Worm (Caenorhabditis elegans): ENCODE data around the gene str-30.
A peak's percentile ranks its signal among the peaks of the same experiment; 100 is the strongest.

str-30 gene

ce11 chrV:3686899-3687298 is 38.0 kb upstream of the str-30 start, which contains the start of gene unc-132:
Gene unc-132 (plus strand): TSS chrV:3687106.
- TF ChIP-seq ztf-1 (GFP tag; conservative IDR thresholded peaks at IDR 0.05) (no peak), sma-3 (GFP tag; optimal IDR thresholded peaks at IDR 0.05) (no peak), peb-1 (tag; optimal IDR thresholded peaks at IDR 0.05) (no peak), nhr-12 (tag; optimal IDR thresholded peaks at IDR 0.05) (no peak), aly-2 (tag; optimal IDR thresholded peaks at IDR 0.05) (no peak)

ce11 chrV:3688733-3689132 is 36.1 kb upstream of the str-30 start:
- TF ChIP-seq egl-27 (tag; optimal IDR thresholded peaks at IDR 0.05) (no peak), gmeb-1 (tag; optimal IDR thresholded peaks at IDR 0.05) (no peak), nhr-6 (tag; optimal IDR thresholded peaks at IDR 0.05) (no peak), ama-1 (optimal IDR thresholded peaks at IDR 0.05) (no peak), alr-1 (tag; optimal IDR thresholded peaks at IDR 0.05) (no peak), mab-5 (tag; optimal IDR thresholded peaks at IDR 0.05) (no peak), F13H6.1 (tag; optimal IDR thresholded peaks at IDR 0.05) (peak; percentile 44), ztf-11 (tag; optimal IDR thresholded peaks at IDR 0.05) (no peak), sma-9 (GFP tag; optimal IDR thresholded peaks at IDR 0.05) (peak; percentile 22), sma-9 (tag; optimal IDR thresholded peaks at IDR 0.05) (no peak), nhr-129 (tag; optimal IDR thresholded peaks at IDR 0.05) (peak; percentile 31), nhr-12 (tag; optimal IDR thresholded peaks at IDR 0.05) (no peak), C34F6.9 (tag; optimal IDR thresholded peaks at IDR 0.05) (peak; percentile 50), zag-1 (tag; optimal IDR thresholded peaks at IDR 0.05) (peak; percentile 13), unc-55 (GFP tag; optimal IDR thresholded peaks at IDR 0.05) (peak; percentile 38), lsy-2 (tag; optimal IDR thresholded peaks at IDR 0.05) (peak in 1 of 2 experiments; percentile 35)

- TF ChIP-seq lin-39 (tag; optimal IDR thresholded peaks at IDR 0.05): no peak
- TF ChIP-seq mbf-1 (tag; optimal IDR thresholded peaks at IDR 0.05): no peak
- TF ChIP-seq fos-1 (tag; optimal IDR thresholded peaks at IDR 0.05): peak; percentile 31
- TF ChIP-seq sma-9 (GFP tag; optimal IDR thresholded peaks at IDR 0.05): peak; percentile 25
- no peak for TF ChIP-seq sma-9 (tag; optimal IDR thresholded peaks at IDR 0.05)
- no peak for TF ChIP-seq elt-3 (tag; optimal IDR thresholded peaks at IDR 0.05)
Observed at ce11 chrV:3692613-3693012, 32.3 kb upstream of the str-30 start.

ce11 chrV:3693657-3694056 is 31.2 kb upstream of the str-30 start:
- TF ChIP-seq fos-1 (tag; optimal IDR thresholded peaks at IDR 0.05): peak; percentile 15
- TF ChIP-seq nhr-11 (tag; optimal IDR thresholded peaks at IDR 0.05): no peak
- TF ChIP-seq lin-11 (tag; optimal IDR thresholded peaks at IDR 0.05): no peak
- no peak for TF ChIP-seq elt-3 (tag; optimal IDR thresholded peaks at IDR 0.05)
- no peak for TF ChIP-seq sma-3 (GFP tag; optimal IDR thresholded peaks at IDR 0.05)
- TF ChIP-seq ceh-16 (tag; optimal IDR thresholded peaks at IDR 0.05): no peak

- TF ChIP-seq blmp-1 (tag; optimal IDR thresholded peaks at IDR 0.05; ENCODE audit: insufficient read depth) (no peak), fos-1 (tag; optimal IDR thresholded peaks at IDR 0.05) (no peak), lsy-2 (tag; optimal IDR thresholded peaks at IDR 0.05) (peak in 1 of 2 experiments; percentile 26), Y55F3AM.14 (GFP tag; optimal IDR thresholded peaks at IDR 0.05) (no peak), F13H6.1 (tag; optimal IDR thresholded peaks at IDR 0.05) (peak; percentile 1), sma-9 (GFP tag; optimal IDR thresholded peaks at IDR 0.05) (peak; percentile 1), sma-9 (tag; optimal IDR thresholded peaks at IDR 0.05) (no peak)
Observed at ce11 chrV:3695254-3695653, 29.6 kb upstream of the str-30 start.

- TF ChIP-seq unc-39 (tag; optimal IDR thresholded peaks at IDR 0.05) (no peak), gmeb-1 (tag; optimal IDR thresholded peaks at IDR 0.05) (peak; percentile 39), sma-3 (GFP tag; optimal IDR thresholded peaks at IDR 0.05) (peak; percentile 26), peb-1 (tag; optimal IDR thresholded peaks at IDR 0.05) (no peak), sma-9 (GFP tag; optimal IDR thresholded peaks at IDR 0.05) (peak; percentile 72), sma-9 (tag; optimal IDR thresholded peaks at IDR 0.05) (no peak), lin-13 (GFP tag; optimal IDR thresholded peaks at IDR 0.05) (no peak), F13H6.1 (tag; optimal IDR thresholded peaks at IDR 0.05) (peak; percentile 50), lsy-2 (tag; optimal IDR thresholded peaks at IDR 0.05) (peak in 1 of 2 experiments; percentile 45), fos-1 (tag; optimal IDR thresholded peaks at IDR 0.05) (peak; percentile 60), crh-2 (tag; optimal IDR thresholded peaks at IDR 0.05) (peak; percentile 59)
Observed at ce11 chrV:3697071-3697470, 27.8 kb upstream of the str-30 start.
